Worm (Caenorhabditis elegans) whole organism, mixed stage, embryonic: ENCODE results near the gene srxa-18.
A peak's percentile ranks its signal among the peaks of the same experiment; 100 is the strongest.

Experiments used
- blmp-1 ChIP-seq: fragments of 150-350 bp; optimal IDR thresholded peaks from 2 replicates; lab custom pipeline; 2014; ENCODE audit warnings: missing biosample characterization, missing genetic modification characterization
- ceh-39 ChIP-seq: fragments of 150-350 bp; optimal IDR thresholded peaks from 2 replicates; lab custom pipeline; 2014; ENCODE audit warnings: missing biosample characterization, missing genetic modification characterization
- ceh-43 ChIP-seq: fragments of 200-800 bp; sonication (Bioruptor generic); optimal IDR thresholded peaks from 2 replicates; lab custom pipeline; 2018; ENCODE audit warnings: mild to moderate bottlenecking, missing genetic modification characterization, moderate library complexity, missing compliant biosample characterization
- ces-1 ChIP-seq: fragments of 150-350 bp; optimal IDR thresholded peaks from 2 replicates; lab custom pipeline; 2014; ENCODE audit warnings: missing biosample characterization, missing genetic modification reagents, missing genetic modification characterization
- cnd-1 ChIP-seq: fragments of 200-800 bp; sonication (Bioruptor generic); optimal IDR thresholded peaks from 2 replicates; lab custom pipeline; 2018; ENCODE audit warnings: mild to moderate bottlenecking, missing genetic modification characterization, missing compliant biosample characterization
- drap-1 ChIP-seq: fragments of 200-800 bp; sonication (Bioruptor generic); optimal IDR thresholded peaks from 3 replicates; lab custom pipeline; 2018; ENCODE audit warnings: mild to moderate bottlenecking, missing genetic modification characterization, missing compliant biosample characterization
- elt-3 ChIP-seq: fragments of 150-350 bp; optimal IDR thresholded peaks from 2 replicates; lab custom pipeline; 2014; ENCODE audit warnings: missing biosample characterization, missing genetic modification characterization
- flh-1 ChIP-seq: fragments of 200-800 bp; sonication (Bioruptor generic); optimal IDR thresholded peaks from 2 replicates; lab custom pipeline; 2018; ENCODE audit warnings: mild to moderate bottlenecking, missing genetic modification characterization, moderate library complexity, missing compliant biosample characterization
- ham-2 ChIP-seq: fragments of 200-800 bp; sonication (Bioruptor generic); optimal IDR thresholded peaks from 2 replicates; lab custom pipeline; 2018; ENCODE audit warnings: mild to moderate bottlenecking, missing genetic modification characterization, missing compliant biosample characterization
- hlh-1 ChIP-seq: fragments of 150-350 bp; optimal IDR thresholded peaks from 2 replicates; lab custom pipeline; 2014; ENCODE audit warnings: missing biosample characterization, missing genetic modification reagents, missing genetic modification characterization
- lin-13 ChIP-seq: fragments of 150-350 bp; optimal IDR thresholded peaks from 2 replicates; lab custom pipeline; 2014; ENCODE audit warnings: missing biosample characterization, missing genetic modification characterization
- lsy-2 ChIP-seq: fragments of 150-350 bp; optimal IDR thresholded peaks from 2 replicates; lab custom pipeline; 2014; ENCODE audit warnings: missing biosample characterization, missing genetic modification characterization
- mep-1 ChIP-seq: fragments of 150-350 bp; optimal IDR thresholded peaks from 2 replicates; lab custom pipeline; 2017; ENCODE audit warnings: missing biosample characterization, missing genetic modification reagents, missing genetic modification characterization, inconsistent platforms
- mls-2 ChIP-seq: sonication (generic microtip); optimal IDR thresholded peaks from 2 replicates; lab custom pipeline; 2016; ENCODE audit warnings: mild to moderate bottlenecking, missing genetic modification characterization, moderate library complexity, missing compliant biosample characterization
- nhr-12 ChIP-seq: fragments of 150-350 bp; optimal IDR thresholded peaks from 2 replicates; lab custom pipeline; 2014; ENCODE audit warnings: missing biosample characterization, missing genetic modification characterization
- nhr-2 ChIP-seq: fragments of 150-350 bp; optimal IDR thresholded peaks from 2 replicates; lab custom pipeline; 2014; ENCODE audit warnings: missing biosample characterization, missing genetic modification characterization
- nhr-237 ChIP-seq: fragments of 150-350 bp; optimal IDR thresholded peaks from 2 replicates; lab custom pipeline; 2014; ENCODE audit warnings: missing biosample characterization, missing genetic modification characterization
- nhr-76 ChIP-seq: sonication (generic microtip); optimal IDR thresholded peaks from 2 replicates; lab custom pipeline; 2017; ENCODE audit warnings: missing biosample characterization, missing genetic modification characterization
- pha-4 ChIP-seq: fragments of 150-350 bp; optimal IDR thresholded peaks from 2 replicates; lab custom pipeline; 2018; ENCODE audit warnings: missing biosample characterization, missing genetic modification reagents, missing genetic modification characterization
- sem-2 ChIP-seq: fragments of 200-800 bp; sonication (Bioruptor generic); optimal IDR thresholded peaks from 2 replicates; lab custom pipeline; 2018; ENCODE audit warnings: mild to moderate bottlenecking, missing genetic modification characterization, missing compliant biosample characterization
- snpc-4 ChIP-seq: fragments of 150-350 bp; optimal IDR thresholded peaks from 2 replicates; lab custom pipeline; 2014; ENCODE audit warnings: missing biosample characterization, missing genetic modification characterization
- tbx-8 ChIP-seq: fragments of 200-800 bp; sonication (Bioruptor generic); optimal IDR thresholded peaks from 2 replicates; lab custom pipeline; 2018; ENCODE audit warnings: mild to moderate bottlenecking, missing genetic modification characterization, moderate library complexity, missing compliant biosample characterization
- unc-120 ChIP-seq: sonication (generic microtip); optimal IDR thresholded peaks from 2 replicates; lab custom pipeline; 2017; ENCODE audit warnings: missing genetic modification characterization, missing compliant biosample characterization; ENCODE audit not compliant: poor library complexity, severe bottlenecking
- unc-39 ChIP-seq: fragments of 150-350 bp; optimal IDR thresholded peaks from 2 replicates; lab custom pipeline; 2014; ENCODE audit warnings: missing biosample characterization, missing genetic modification characterization
- unc-62 ChIP-seq: fragments of 150-350 bp; optimal IDR thresholded peaks from 2 replicates; lab custom pipeline; 2014; ENCODE audit warnings: missing biosample characterization, missing genetic modification reagents, missing genetic modification characterization
- zip-8 ChIP-seq: fragments of 150-350 bp; optimal IDR thresholded peaks from 2 replicates; lab custom pipeline; 2014; ENCODE audit warnings: missing biosample characterization, missing genetic modification characterization

The srxa-18 gene

DNA sequence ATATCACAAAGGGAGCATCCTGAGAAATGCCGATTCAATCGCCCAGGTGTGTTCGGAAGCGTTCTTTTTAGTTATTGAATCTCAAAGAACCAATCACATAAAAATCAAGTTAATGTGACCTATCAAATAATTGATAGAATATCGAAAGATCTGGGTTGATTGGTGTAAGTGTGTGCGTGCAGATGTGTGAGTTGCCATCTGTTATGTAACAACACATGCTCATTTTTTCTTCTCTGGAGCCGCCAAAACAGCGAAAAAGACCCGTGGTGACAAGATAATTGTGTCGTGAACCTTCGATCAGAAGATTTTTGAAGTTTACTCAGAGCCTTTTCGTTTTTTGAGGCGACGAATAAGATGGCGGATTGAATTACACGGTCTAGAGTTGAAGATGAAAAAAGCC, 26.0 kb upstream of the srxa-18 start:
- TF ChIP-seq ces-1 (no peak), unc-120 (peak; percentile 16), unc-62 (peak; percentile 44), mls-2 (tag; lab: Kevin White, UChicago) (no peak), hlh-1 (tag; lab: Kevin White, UChicago) (peak; percentile 52), cnd-1 (tag; lab: Kevin White, UChicago) (no peak), elt-3 (tag; lab: Kevin White, UChicago) (no peak), zip-8 (tag; lab: Kevin White, UChicago) (no peak)
- TF ChIP-seq, all 35 proteins: peak for 3

DNA sequence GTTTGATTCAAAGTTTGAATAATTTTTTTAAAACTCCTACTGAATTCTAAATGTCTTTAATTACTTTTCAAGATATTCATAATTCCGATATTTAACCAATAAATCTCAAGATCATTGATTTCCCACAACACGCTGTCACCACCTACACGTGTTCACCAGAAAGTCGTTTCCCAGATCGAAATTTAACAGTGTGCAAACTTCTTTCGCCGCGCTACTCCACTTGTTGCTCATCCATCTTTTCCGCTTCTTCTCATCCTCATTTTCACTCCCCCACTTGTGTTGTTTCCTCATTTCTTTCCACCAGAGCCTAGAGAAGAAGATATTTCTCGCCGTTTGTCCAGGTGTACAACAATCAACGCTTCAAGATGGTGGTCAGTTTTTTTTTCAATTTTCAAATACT, 24.9 kb upstream of the srxa-18 start, which contains the start of gene C51E3.9:
C51E3.9 (plus strand) TSS at position 301 of the 400 bp plus-strand sequence.
- TF ChIP-seq elt-3 (tag; lab: Kevin White, UChicago) (no peak), ceh-39 (tag; lab: Kevin White, UChicago) (no peak), zip-8 (tag; lab: Kevin White, UChicago) (no peak), hlh-1 (tag; lab: Kevin White, UChicago) (peak; percentile 27), sem-2 (GFP tag; lab: Kevin White, UChicago) (no peak), nhr-237 (tag; lab: Kevin White, UChicago) (no peak), blmp-1 (no peak)

- TF ChIP-seq mep-1 (tag; lab: Kevin White, UChicago) = peak; percentile 59
- no peak for TF ChIP-seq tbx-8 (GFP tag; lab: Kevin White, UChicago)
- no peak for TF ChIP-seq unc-120
- peak; percentile 26 for TF ChIP-seq nhr-237 (tag; lab: Kevin White, UChicago)
- no peak for TF ChIP-seq nhr-12 (tag; lab: Kevin White, UChicago)
- TF ChIP-seq drap-1 (GFP tag; lab: Kevin White, UChicago) = no peak
- TF ChIP-seq pha-4 (tag; lab: Kevin White, UChicago) = peak; percentile 26
- no peak for TF ChIP-seq ceh-43
- TF ChIP-seq ceh-39 (tag; lab: Kevin White, UChicago) = no peak
- TF ChIP-seq cnd-1 (tag; lab: Kevin White, UChicago) = no peak
- no peak for TF ChIP-seq unc-62
- TF ChIP-seq unc-39 = no peak
- TF ChIP-seq flh-1 (GFP tag; lab: Kevin White, UChicago) = no peak
- peak; percentile 41 for TF ChIP-seq lsy-2 (tag; lab: Kevin White, UChicago)
- TF ChIP-seq ces-1 = peak; percentile 40
- TF ChIP-seq zip-8 (tag; lab: Kevin White, UChicago) = no peak
- no peak for TF ChIP-seq mls-2 (tag; lab: Kevin White, UChicago)
- TF ChIP-seq snpc-4 = no peak
- TF ChIP-seq ham-2 (GFP tag; lab: Kevin White, UChicago) = no peak
- no peak for TF ChIP-seq lin-13 (tag; lab: Kevin White, UChicago)
- no peak for TF ChIP-seq elt-3 (tag; lab: Kevin White, UChicago)
Measured at ce11 chrV:10134077-10134693, 13.4 kb upstream of the srxa-18 start, which contains the start of the genes C08B6.18, wdr-20 and C08B6.8. TSS of gene C08B6.18 (minus strand) at chrV:10134127. TSS of gene wdr-20 (minus strand) at chrV:10134158. TSS of gene C08B6.8 (plus strand) at chrV:10134643.

DNA sequence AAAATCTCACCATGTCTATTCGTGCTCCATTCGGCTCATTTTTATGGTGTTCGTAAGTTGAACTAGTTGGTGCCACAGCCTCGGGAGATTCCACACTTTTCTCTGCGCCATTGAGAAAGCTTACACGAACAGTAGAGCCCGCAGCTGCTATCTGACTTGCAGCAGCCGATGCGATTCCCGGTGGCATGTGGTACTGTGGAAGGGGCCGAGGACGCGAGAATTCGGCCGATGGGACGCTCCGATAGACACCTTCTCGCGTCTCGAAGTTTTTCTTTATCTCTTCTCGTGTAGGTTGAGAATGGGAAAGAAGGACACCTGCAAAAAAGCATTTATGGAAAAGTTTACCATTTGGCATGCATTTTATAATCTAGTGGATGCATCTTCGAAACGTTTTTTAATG, 12.5 kb upstream of the srxa-18 start:
- no peak for TF ChIP-seq zip-8 (tag; lab: Kevin White, UChicago)
- no peak for TF ChIP-seq nhr-237 (tag; lab: Kevin White, UChicago)
- TF ChIP-seq cnd-1 (tag; lab: Kevin White, UChicago) = no peak

- no peak for TF ChIP-seq cnd-1 (tag; lab: Kevin White, UChicago)
Measured at ce11 chrV:10130195-10130594, 9.4 kb upstream of the srxa-18 start, which contains the start of gene aos-1. TSS of gene aos-1 (minus strand) at chrV:10130295.

DNA sequence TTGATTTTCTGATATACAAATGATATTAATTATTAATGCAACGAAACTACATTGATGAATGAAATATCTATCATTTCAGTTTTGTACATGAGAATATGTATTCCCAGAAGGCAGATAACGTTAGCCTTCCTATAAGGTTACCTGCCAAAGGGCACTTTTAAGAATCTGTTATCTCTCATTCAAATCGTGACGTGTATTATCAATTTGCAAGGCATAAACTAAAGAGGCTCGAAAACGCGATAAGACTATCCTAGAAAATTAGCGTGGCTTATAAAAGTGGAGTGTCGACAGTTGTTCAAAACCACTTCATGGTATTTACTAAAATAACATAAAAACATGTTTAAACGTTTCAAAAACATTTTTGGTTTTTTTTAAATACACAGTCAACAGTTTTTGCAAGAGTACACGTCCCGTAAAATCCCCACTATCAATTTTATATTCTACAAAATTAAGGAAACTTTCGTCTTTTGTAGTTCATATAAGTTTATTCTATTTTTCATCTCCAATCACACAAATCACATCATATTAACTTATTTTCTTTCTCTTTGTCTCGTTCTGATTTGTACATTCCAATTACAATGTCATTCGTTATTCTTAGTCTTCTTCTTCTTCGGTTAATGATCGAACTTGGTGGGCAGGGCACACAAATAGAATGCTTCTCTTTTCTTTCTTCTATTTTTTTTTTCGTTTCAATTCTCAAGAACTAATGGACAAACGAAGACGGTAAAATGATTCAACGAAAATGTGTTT, 4.2 kb upstream of the srxa-18 start, which contains the start of gene C08B6.10:
C08B6.10 (plus strand) TSS at position 700 of the 750 bp plus-strand sequence.
- TF ChIP-seq mls-2 (tag; lab: Kevin White, UChicago) = no peak
- TF ChIP-seq cnd-1 (tag; lab: Kevin White, UChicago) = no peak
- no peak for TF ChIP-seq ceh-43
- no peak for TF ChIP-seq hlh-1 (tag; lab: Kevin White, UChicago)
- TF ChIP-seq nhr-2 = no peak
- TF ChIP-seq unc-120 = no peak
- TF ChIP-seq unc-39 = no peak
- TF ChIP-seq blmp-1 = no peak
- TF ChIP-seq nhr-76 (tag; lab: Kevin White, UChicago) = no peak
- TF ChIP-seq nhr-237 (tag; lab: Kevin White, UChicago) = no peak
- no peak for TF ChIP-seq snpc-4
